Fruit fly (Drosophila melanogaster): ENCODE results near the gene CG5835.
A peak's percentile ranks its signal among the peaks of the same experiment; 100 is the strongest.

DNA sequence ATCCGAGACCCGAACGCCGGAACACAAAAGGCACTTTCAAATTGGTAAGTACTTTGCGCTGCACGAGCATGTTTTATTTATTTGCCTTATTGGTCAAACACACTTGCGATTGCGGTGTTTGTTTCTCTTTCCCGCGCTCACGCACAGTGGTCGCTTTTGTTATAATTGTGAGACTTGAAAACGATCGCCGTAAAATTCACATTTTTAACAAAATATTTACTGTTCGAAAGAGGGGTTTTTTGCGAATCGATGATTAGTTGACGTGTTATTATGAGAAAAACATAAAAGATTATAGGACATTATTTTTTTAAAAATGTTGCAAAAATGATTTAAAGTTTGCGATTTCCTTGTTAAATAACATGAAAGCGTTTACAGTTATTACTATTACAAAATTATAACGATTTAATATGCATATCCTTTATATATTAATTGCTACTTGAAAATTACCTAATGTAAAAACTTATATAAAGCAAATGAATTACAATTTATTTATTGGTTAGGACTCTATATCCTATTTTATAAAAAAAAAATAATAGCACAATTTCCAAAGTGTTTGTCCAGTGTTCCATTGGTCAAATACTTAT, 11.5 kb upstream of the CG5835 start:
- peak; percentile 3 for TF ChIP-seq CG11762 (GFP tag; optimal IDR thresholded peaks at IDR 0.05; ENCODE audit: insufficient read depth)
- TF ChIP-seq svp (GFP tag), result peak; percentile 76
- no peak for TF ChIP-seq CG16779 (tag; optimal IDR thresholded peaks at IDR 0.05)
- TF ChIP-seq Hr38 (GFP tag; optimal IDR thresholded peaks at IDR 0.05), result no peak
- TF ChIP-seq pdm3 (GFP tag; optimal IDR thresholded peaks at IDR 0.05), result peak; percentile 46
- no peak for TF ChIP-seq Blimp-1 (GFP tag; optimal IDR thresholded peaks at IDR 0.05)
- TF ChIP-seq net (GFP tag; optimal IDR thresholded peaks at IDR 0.05), result peak; percentile 51
- TF ChIP-seq CG10669 (GFP tag; optimal IDR thresholded peaks at IDR 0.05), result peak; percentile 2
- no peak for TF ChIP-seq CG11902 (GFP tag; optimal IDR thresholded peaks at IDR 0.05)
- TF ChIP-seq Met (GFP tag; optimal IDR thresholded peaks at IDR 0.05), result peak; percentile 66

Data from whole organism, prepupa.